Fruit fly (Drosophila melanogaster) whole organism, wandering third instar larva: ENCODE data around the gene CG15152.

Experiments
- Abd-B ChIP-seq: fragments of >200 bp; optimal IDR thresholded peaks from 2 replicates; lab custom pipeline; 2017; ENCODE audit warnings: missing biosample characterization, missing genetic modification characterization
- HLH106 ChIP-seq: fragments of 200-800 bp; optimal IDR thresholded peaks from 3 replicates; lab custom pipeline; 2019; ENCODE audit warnings: missing biosample characterization, mild to moderate bottlenecking, missing genetic modification characterization, moderate library complexity
- Hr78 ChIP-seq: fragments of >200 bp; optimal IDR thresholded peaks from 2 replicates; lab custom pipeline; 2017; ENCODE audit warnings: missing biosample characterization, missing genetic modification characterization
- Mio ChIP-seq: sonication (Bioruptor generic); optimal IDR thresholded peaks from 2 replicates; lab custom pipeline; 2016; ENCODE audit warnings: missing biosample characterization, missing genetic modification characterization
- Rel ChIP-seq, 2 experiments: fragments of 200-800 bp; sonication (Bioruptor generic) in 1 of 2; optimal IDR thresholded peaks; 2 replicates in 1 of 2; 3 replicates in 1 of 2; lab custom pipeline; 2016 to 2019; ENCODE audit warnings: mild to moderate bottlenecking in 2 of 2, missing biosample characterization in 2 of 2, missing genetic modification characterization in 2 of 2, moderate library complexity in 1 of 2
- br ChIP-seq: fragments of 200-800 bp; sonication (Bioruptor generic); optimal IDR thresholded peaks from 2 replicates; lab custom pipeline; 2016; ENCODE audit warnings: missing biosample characterization, missing genetic modification characterization
- dsf ChIP-seq: sonication (Bioruptor generic); optimal IDR thresholded peaks from 2 replicates; lab custom pipeline; 2016; ENCODE audit warnings: missing biosample characterization, missing genetic modification characterization, borderline replicate concordance
- foxo ChIP-seq, 2 experiments: fragments of 200-800 bp; sonication (Bioruptor generic); optimal IDR thresholded peaks; 2 replicates in 1 of 2; 3 replicates in 1 of 2; lab custom pipeline; 2016 to 2017; ENCODE audit warnings: missing biosample characterization in 2 of 2, missing genetic modification characterization in 2 of 2
- fru ChIP-seq: fragments of 200-800 bp; sonication (Bioruptor generic); optimal IDR thresholded peaks from 3 replicates; lab custom pipeline; 2016; ENCODE audit warnings: missing biosample characterization, mild to moderate bottlenecking, missing genetic modification characterization
- h ChIP-seq: fragments of 200-800 bp; sonication (Bioruptor generic); optimal IDR thresholded peaks from 3 replicates; lab custom pipeline; 2016; ENCODE audit warnings: missing biosample characterization, mild to moderate bottlenecking, missing genetic modification characterization
- lola ChIP-seq: fragments of >200 bp; optimal IDR thresholded peaks from 2 replicates; lab custom pipeline; 2017; ENCODE audit warnings: missing biosample characterization, missing genetic modification characterization
- pan ChIP-seq: fragments of >200 bp; optimal IDR thresholded peaks from 2 replicates; lab custom pipeline; 2017
- sv ChIP-seq: fragments of 200-800 bp; sonication (Bioruptor generic); optimal IDR thresholded peaks from 3 replicates; lab custom pipeline; 2016; ENCODE audit warnings: missing biosample characterization, missing genetic modification characterization
- usp ChIP-seq: fragments of >200 bp; optimal IDR thresholded peaks from 2 replicates; lab custom pipeline; 2017; ENCODE audit warnings: missing biosample characterization, missing genetic modification characterization

DNA sequence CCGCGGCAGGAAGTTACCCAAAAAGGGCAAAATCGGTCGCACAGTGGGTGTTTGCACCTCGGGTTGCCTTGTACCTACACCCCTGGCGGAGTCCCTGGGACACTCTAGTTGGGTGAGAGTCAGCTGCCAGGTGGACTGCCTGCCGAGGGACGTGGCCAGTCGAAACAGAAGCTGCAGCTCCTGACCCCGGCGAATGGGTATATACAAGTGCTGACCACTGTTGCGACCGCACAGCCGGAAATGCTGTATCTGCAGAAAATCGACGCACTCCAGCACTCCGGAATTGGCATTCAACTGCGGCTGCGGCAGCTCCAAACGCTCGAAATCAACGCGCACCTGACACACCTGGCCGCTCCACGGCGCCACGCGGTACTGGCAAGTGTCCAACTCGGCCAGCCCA lies 22.6 kb upstream of the CG15152 start:
- TF ChIP-seq usp (GFP tag; lab: Kevin White, UChicago) (no peak), Abd-B (GFP tag; lab: Kevin White, UChicago) (no peak), Hr78 (GFP tag; lab: Kevin White, UChicago) (no peak), Rel (GFP tag; optimal IDR thresholded peaks at IDR 0.05; lab: Kevin White, UChicago) (no peak), Rel (tag; optimal IDR thresholded peaks at IDR 0.05; lab: Kevin White, UChicago) (no peak), foxo (GFP tag; optimal IDR thresholded peaks at IDR 0.05; lab: Kevin White, UChicago) (no peak), sv (GFP tag; lab: Kevin White, UChicago) (no peak), dsf (GFP tag; lab: Kevin White, UChicago) (no peak), Mio (GFP tag; lab: Kevin White, UChicago) (no peak), h (no peak), pan (no peak), HLH106 (tag; lab: Kevin White, UChicago) (no peak), fru (GFP tag; lab: Kevin White, UChicago) (no peak), br (GFP tag; lab: Kevin White, UChicago) (no peak), lola (no peak)
